Fruit fly (Drosophila melanogaster) whole organism, embryonic: ENCODE results near the gene CG14984.

ENCODE experiments used
- Antp ChIP-seq: fragments of 200-800 bp; sonication (Bioruptor generic); optimal IDR thresholded peaks from 3 replicates; lab custom pipeline; 2016; ENCODE audit warnings: missing biosample characterization, missing genetic modification characterization
- Atf6 ChIP-seq: fragments of 200-800 bp; sonication (Bioruptor generic); IDR thresholded peaks from 2 replicates; pipeline ENCODE4 v1.3.6; 2022; ENCODE audit warnings: missing biosample characterization, missing genetic modification characterization
- Blimp-1 ChIP-seq: fragments of 200-800 bp; sonication (Bioruptor generic); optimal IDR thresholded peaks from 3 replicates; lab custom pipeline; 2018; ENCODE audit warnings: missing biosample characterization, missing genetic modification characterization, mild to moderate bottlenecking, moderate library complexity, missing genetic modification reagents
- CG10274 ChIP-seq: fragments of 200-800 bp; sonication (Bioruptor generic); optimal IDR thresholded peaks from 3 replicates; lab custom pipeline; 2017; ENCODE audit warnings: missing biosample characterization, mild to moderate bottlenecking, missing genetic modification characterization
- CG11398 ChIP-seq: fragments of 200-800 bp; sonication (Bioruptor generic); optimal IDR thresholded peaks from 2 replicates; lab custom pipeline; 2016; ENCODE audit warnings: missing biosample characterization, missing genetic modification characterization
- CG18764 ChIP-seq: fragments of 200-800 bp; sonication (Bioruptor generic); optimal IDR thresholded peaks from 3 replicates; lab custom pipeline; 2016; ENCODE audit warnings: missing biosample characterization, missing genetic modification characterization
- CG31365 ChIP-seq: fragments of 200-800 bp; sonication (Bioruptor generic); optimal IDR thresholded peaks from 2 replicates; lab custom pipeline; 2018; ENCODE audit warnings: missing biosample characterization, mild to moderate bottlenecking, missing genetic modification characterization
- CG32532 ChIP-seq: fragments of 200-800 bp; sonication (Bioruptor generic); IDR thresholded peaks from 2 replicates; pipeline ENCODE4 v1.3.6; 2022; ENCODE audit warnings: missing biosample characterization, missing genetic modification characterization
- CG33557 ChIP-seq: fragments of 200-800 bp; sonication (Bioruptor generic); optimal IDR thresholded peaks from 2 replicates; lab custom pipeline; 2019; ENCODE audit warnings: missing biosample characterization, mild to moderate bottlenecking, missing genetic modification characterization, moderate library complexity
- CG3847 ChIP-seq: fragments of 200-800 bp; sonication (Bioruptor generic); IDR thresholded peaks from 2 replicates; pipeline ENCODE4 v1.3.6; 2022; ENCODE audit warnings: missing biosample characterization, missing genetic modification characterization
- CG9437 ChIP-seq: fragments of 200-800 bp; sonication (Bioruptor generic); optimal IDR thresholded peaks from 2 replicates; lab custom pipeline; 2018; ENCODE audit warnings: missing biosample characterization, mild to moderate bottlenecking, missing genetic modification characterization
- CG9817 ChIP-seq: fragments of 200-800 bp; sonication (Bioruptor generic); optimal IDR thresholded peaks from 2 replicates; lab custom pipeline; 2018; ENCODE audit warnings: missing biosample characterization, mild to moderate bottlenecking, missing genetic modification characterization, moderate library complexity
- D19B ChIP-seq: fragments of 200-800 bp; sonication (Bioruptor generic); optimal IDR thresholded peaks from 2 replicates; lab custom pipeline; 2017; ENCODE audit warnings: missing biosample characterization, mild to moderate bottlenecking, missing genetic modification characterization
- Dbx ChIP-seq: fragments of 200-800 bp; sonication (Bioruptor generic); IDR thresholded peaks from 3 replicates; pipeline ENCODE4 v1.3.6; 2022; ENCODE audit warnings: missing biosample characterization, missing genetic modification characterization
- Dip3 ChIP-seq: fragments of 200-800 bp; sonication (Bioruptor generic); optimal IDR thresholded peaks from 3 replicates; lab custom pipeline; 2016; ENCODE audit warnings: missing biosample characterization, missing genetic modification characterization
- Hmx ChIP-seq: fragments of 200-800 bp; sonication (Bioruptor generic); optimal IDR thresholded peaks from 2 replicates; lab custom pipeline; 2016; ENCODE audit warnings: missing biosample characterization, missing genetic modification characterization
- Hr51 ChIP-seq, 2 experiments: fragments of 200-800 bp; sonication (Bioruptor generic); optimal IDR thresholded peaks; 2 replicates in 1 of 2; 3 replicates in 1 of 2; lab custom pipeline; 2016 to 2018; ENCODE audit warnings: missing biosample characterization in 2 of 2, missing genetic modification characterization in 2 of 2, mild to moderate bottlenecking in 1 of 2, moderate library complexity in 1 of 2
- MBD-R2 ChIP-seq: fragments of 200-800 bp; sonication (Bioruptor generic); IDR thresholded peaks from 2 replicates; pipeline ENCODE4 v1.3.6; 2022; ENCODE audit warnings: missing biosample characterization, missing genetic modification characterization
- PHDP ChIP-seq: fragments of 200-800 bp; sonication (Bioruptor generic); optimal IDR thresholded peaks from 3 replicates; lab custom pipeline; 2018; ENCODE audit warnings: missing biosample characterization, mild to moderate bottlenecking, missing genetic modification characterization, moderate library complexity
- Poxn ChIP-seq: fragments of 200-800 bp; sonication (Bioruptor generic); IDR thresholded peaks from 2 replicates; pipeline ENCODE4 v1.3.6; 2022; ENCODE audit warnings: missing biosample characterization, missing genetic modification characterization
- Ptx1 ChIP-seq: fragments of 200-800 bp; sonication (Bioruptor generic); IDR thresholded peaks from 2 replicates; pipeline ENCODE4 v1.3.6; 2022; ENCODE audit warnings: missing biosample characterization, missing genetic modification characterization
- Rfx ChIP-seq: fragments of 200-800 bp; sonication (Bioruptor generic); IDR thresholded peaks from 2 replicates; pipeline ENCODE4 v1.3.6; 2022; ENCODE audit warnings: missing biosample characterization, missing genetic modification characterization
- Side ChIP-seq: fragments of 200-800 bp; sonication (Bioruptor generic); optimal IDR thresholded peaks from 2 replicates; lab custom pipeline; 2016; ENCODE audit warnings: missing biosample characterization, missing genetic modification characterization
- Six4 ChIP-seq: fragments of 200-800 bp; sonication (Bioruptor generic); optimal IDR thresholded peaks from 2 replicates; lab custom pipeline; 2016; ENCODE audit warnings: missing biosample characterization, missing genetic modification characterization
- Ssrp ChIP-seq: fragments of 200-800 bp; sonication (Bioruptor generic); optimal IDR thresholded peaks from 2 replicates; lab custom pipeline; 2018; ENCODE audit warnings: missing biosample characterization, mild to moderate bottlenecking, missing genetic modification characterization, moderate library complexity
- al ChIP-seq: fragments of 200-800 bp; sonication (Bioruptor generic); IDR thresholded peaks from 2 replicates; pipeline ENCODE4 v1.3.6; 2022; ENCODE audit warnings: missing biosample characterization, missing genetic modification characterization
- amos ChIP-seq: fragments of 200-800 bp; sonication (Bioruptor generic); IDR thresholded peaks from 2 replicates; pipeline ENCODE4 v1.3.6; 2022; ENCODE audit warnings: missing biosample characterization, missing genetic modification characterization; ENCODE audit not compliant: partially characterized antibody
- az2 ChIP-seq: fragments of 200-800 bp; sonication (Bioruptor generic); optimal IDR thresholded peaks from 3 replicates; lab custom pipeline; 2016; ENCODE audit warnings: missing biosample characterization, missing genetic modification characterization
- bsh ChIP-seq, 2 experiments: fragments of 200-800 bp; sonication (Bioruptor generic); optimal IDR thresholded peaks; 2 replicates each; lab custom pipeline; 2017 to 2018; ENCODE audit warnings: mild to moderate bottlenecking in 2 of 2, missing biosample characterization in 2 of 2, missing genetic modification characterization in 2 of 2, moderate library complexity in 1 of 2
- cato ChIP-seq: fragments of 200-800 bp; sonication (Bioruptor generic); optimal IDR thresholded peaks from 2 replicates; lab custom pipeline; 2016; ENCODE audit warnings: missing biosample characterization, missing genetic modification characterization, borderline replicate concordance
- caup ChIP-seq: fragments of 200-800 bp; sonication (Bioruptor generic); optimal IDR thresholded peaks from 3 replicates; lab custom pipeline; 2017; ENCODE audit warnings: missing biosample characterization, mild to moderate bottlenecking, missing genetic modification characterization, moderate library complexity; ENCODE audit not compliant: severe bottlenecking
- ci ChIP-seq: fragments of 200-800 bp; sonication (Bioruptor generic); IDR thresholded peaks from 3 replicates; pipeline ENCODE4 v1.3.6; 2022; ENCODE audit warnings: missing biosample characterization, missing genetic modification characterization
- crc ChIP-seq: fragments of 200-800 bp; sonication (Bioruptor generic); optimal IDR thresholded peaks from 2 replicates; lab custom pipeline; 2016; ENCODE audit warnings: missing biosample characterization, missing genetic modification characterization
- dysf ChIP-seq: fragments of 200-800 bp; sonication (Bioruptor generic); IDR thresholded peaks from 3 replicates; pipeline ENCODE4 v1.3.6; 2022; ENCODE audit warnings: missing biosample characterization, missing genetic modification characterization
- gem ChIP-seq: fragments of 200-800 bp; sonication (Bioruptor generic); optimal IDR thresholded peaks from 2 replicates; lab custom pipeline; 2019; ENCODE audit warnings: missing biosample characterization, mild to moderate bottlenecking, missing genetic modification characterization, moderate library complexity
- gfzf ChIP-seq: fragments of 200-800 bp; sonication (Bioruptor generic); optimal IDR thresholded peaks from 2 replicates; lab custom pipeline; 2016; ENCODE audit warnings: missing biosample characterization, mild to moderate bottlenecking, missing genetic modification characterization, moderate library complexity
- gsb ChIP-seq: fragments of 200-800 bp; sonication (Bioruptor generic); IDR thresholded peaks from 2 replicates; pipeline ENCODE4 v1.3.6; 2022; ENCODE audit warnings: missing biosample characterization, missing genetic modification characterization
- hkb ChIP-seq, 2 experiments: fragments of 200-800 bp in 1 of 2; fragments of >200 bp in 1 of 2; sonication (Bioruptor generic) in 1 of 2; IDR thresholded peaks in 1 of 2; optimal IDR thresholded peaks in 1 of 2; 2 replicates each; pipeline versions ENCODE4 v1.3.6 to Lab custom; 2017 to 2022; ENCODE audit warnings: missing biosample characterization in 1 of 2, missing genetic modification characterization in 1 of 2
- insv ChIP-seq, 2 experiments: fragments of 200-800 bp; sonication (Bioruptor generic); optimal IDR thresholded peaks; 3 replicates each; lab custom pipeline; 2016 to 2018; ENCODE audit warnings: missing biosample characterization in 2 of 2, missing genetic modification characterization in 2 of 2
- knrl ChIP-seq: fragments of 200-800 bp; sonication (Bioruptor generic); IDR thresholded peaks from 3 replicates; pipeline ENCODE4 v1.3.6; 2022; ENCODE audit warnings: missing biosample characterization, missing genetic modification characterization; ENCODE audit not compliant: partially characterized antibody
- lbe ChIP-seq: fragments of 200-800 bp; sonication (Bioruptor generic); optimal IDR thresholded peaks from 2 replicates; lab custom pipeline; 2016; ENCODE audit warnings: missing biosample characterization, mild to moderate bottlenecking, missing genetic modification characterization
- lola ChIP-seq, 3 experiments: fragments of >200 bp in 2 of 3; fragments of 200-800 bp in 1 of 3; sonication (Bioruptor generic) in 1 of 3; optimal IDR thresholded peaks; 2 replicates each; lab custom pipeline; 2017 to 2019; ENCODE audit warnings: missing biosample characterization in 3 of 3, missing genetic modification characterization in 3 of 3, mild to moderate bottlenecking in 1 of 3, moderate library complexity in 1 of 3
- pan ChIP-seq, 4 experiments: fragments of >200 bp in 3 of 4; fragments of 200-800 bp in 1 of 4; sonication (Bioruptor generic) in 1 of 4; optimal IDR thresholded peaks in 3 of 4; IDR thresholded peaks in 1 of 4; 2 replicates each; pipeline versions ENCODE4 v1.3.6 to Lab custom; 2017 to 2022; ENCODE audit warnings: missing biosample characterization in 2 of 4, missing genetic modification characterization in 2 of 4, mixed read lengths in 1 of 4
- pros ChIP-seq: fragments of 200-800 bp; sonication (Bioruptor generic); optimal IDR thresholded peaks from 3 replicates; lab custom pipeline; 2019; ENCODE audit warnings: missing biosample characterization, mild to moderate bottlenecking, missing genetic modification characterization, moderate library complexity
- repo ChIP-seq: fragments of 200-800 bp; sonication (Bioruptor generic); optimal IDR thresholded peaks from 2 replicates; lab custom pipeline; 2016; ENCODE audit warnings: missing biosample characterization, missing genetic modification characterization
- row ChIP-seq: fragments of 200-800 bp; sonication (Bioruptor generic); IDR thresholded peaks from 3 replicates; pipeline ENCODE4 v1.3.6; 2022; ENCODE audit warnings: missing biosample characterization, missing genetic modification characterization
- scrt ChIP-seq: fragments of 200-800 bp; sonication (Bioruptor generic); optimal IDR thresholded peaks from 2 replicates; lab custom pipeline; 2018; ENCODE audit warnings: missing biosample characterization, mild to moderate bottlenecking, missing genetic modification characterization, moderate library complexity
- sisA ChIP-seq: fragments of 200-800 bp; sonication (Bioruptor generic); IDR thresholded peaks from 2 replicates; pipeline ENCODE4 v1.3.6; 2022; ENCODE audit warnings: missing biosample characterization, missing genetic modification characterization
- sob ChIP-seq: fragments of 200-800 bp; sonication (Bioruptor generic); IDR thresholded peaks from 2 replicates; pipeline ENCODE4 v1.3.6; 2022; ENCODE audit warnings: missing biosample characterization, missing genetic modification characterization

Gene CG14984

dm6 chr3L:3952468-3952867 is at the start of gene CG14984 (continued):
- peak; percentile 12 for TF ChIP-seq Six4 (GFP tag; lab: Kevin White, UChicago)
- TF ChIP-seq crc (GFP tag; lab: Kevin White, UChicago), result no peak
- TF ChIP-seq Blimp-1, result peak; percentile 21
- no peak for TF ChIP-seq lola (GFP tag; optimal IDR thresholded peaks at IDR 0.05; lab: Kevin White, UChicago)
- peak; percentile 27 for TF ChIP-seq CG10274 (GFP tag; lab: Kevin White, UChicago)
- no peak for TF ChIP-seq amos (GFP tag; lab: Robert Waterston, UW)
- TF ChIP-seq az2, result no peak
- peak; percentile 10 for TF ChIP-seq Side (GFP tag; lab: Kevin White, UChicago)
- peak; percentile 50 for TF ChIP-seq D19B (GFP tag; lab: Kevin White, UChicago)
- TF ChIP-seq Rfx, result peak; percentile 82
- peak; percentile 43; the same call in 1 of the 2 replicates for TF ChIP-seq gsb (GFP tag; lab: Robert Waterston, UW)
- no peak for TF ChIP-seq CG33557 (GFP tag; lab: Kevin White, UChicago)
- TF ChIP-seq dysf (GFP tag; lab: Robert Waterston, UW), result peak; percentile 74; the same call in 2 of the 3 replicates
- no peak for TF ChIP-seq pan (optimal IDR thresholded peaks at IDR 0.05; lab: Kevin White, UChicago)
- TF ChIP-seq pan (GFP tag; optimal IDR thresholded peaks at IDR 0.05 in 1 of 2, IDR thresholded peaks at IDR 0.05 in 1 of 2), result peak in 1 of 2 experiments; percentile 20
- TF ChIP-seq gfzf, result no peak
- no peak for TF ChIP-seq Poxn (GFP tag; lab: Robert Waterston, UW)
- no peak for TF ChIP-seq bsh (GFP tag; optimal IDR thresholded peaks at IDR 0.05; lab: Kevin White, UChicago)
- peak; percentile 26 for TF ChIP-seq Dip3 (GFP tag; lab: Kevin White, UChicago)
- TF ChIP-seq al (GFP tag; lab: Robert Waterston, UW), result peak; percentile 82
- TF ChIP-seq MBD-R2 (GFP tag; lab: Robert Waterston, UW), result no peak
- TF ChIP-seq CG18764 (GFP tag; lab: Kevin White, UChicago), result peak; percentile 14
- no peak for TF ChIP-seq CG11398
- TF ChIP-seq ci (GFP tag; lab: Robert Waterston, UW), result 0 out of 3 replicates have a peak, but pooled peaks have one; percentile 35
- peak; percentile 31 for TF ChIP-seq PHDP (tag; lab: Kevin White, UChicago)
- TF ChIP-seq Ptx1 (GFP tag; lab: Robert Waterston, UW), result peak; percentile 42; the same call in 1 of the 2 replicates
- TF ChIP-seq row (GFP tag; lab: Robert Waterston, UW), result peak; percentile 58
- peak; percentile 1 for TF ChIP-seq repo (GFP tag; lab: Kevin White, UChicago)
- TF ChIP-seq CG9817 (tag; lab: Kevin White, UChicago), result peak; percentile 19
- TF ChIP-seq pros (GFP tag; lab: Kevin White, UChicago), result no peak
- peak; percentile 60 for TF ChIP-seq Atf6 (GFP tag; lab: Robert Waterston, UW)
- TF ChIP-seq caup (GFP tag; lab: Kevin White, UChicago), result peak; percentile 57
- TF ChIP-seq Hr51 (GFP tag; optimal IDR thresholded peaks at IDR 0.05; lab: Kevin White, UChicago), result peak in 1 of 2 experiments; percentile 11
- TF ChIP-seq scrt (GFP tag; lab: Kevin White, UChicago), result peak; percentile 80
- TF ChIP-seq sisA (GFP tag; lab: Robert Waterston, UW), result no peak
- no peak for TF ChIP-seq CG9437 (GFP tag; lab: Kevin White, UChicago)
- no peak for TF ChIP-seq Hmx (GFP tag; lab: Kevin White, UChicago)
- peak; percentile 72 for TF ChIP-seq sob (GFP tag; lab: Robert Waterston, UW)
- TF ChIP-seq hkb (optimal IDR thresholded peaks at IDR 0.05; lab: Kevin White, UChicago), result no peak
- TF ChIP-seq hkb (GFP tag; IDR thresholded peaks at IDR 0.05; lab: Robert Waterston, UW), result peak; percentile 30; the same call in 1 of the 2 replicates
- TF ChIP-seq Dbx, result peak; percentile 79
- TF ChIP-seq CG31365 (tag; lab: Kevin White, UChicago), result no peak
- TF ChIP-seq gem (tag; lab: Kevin White, UChicago), result peak; percentile 38
- peak; percentile 76 for TF ChIP-seq CG32532 (GFP tag; lab: Robert Waterston, UW)
- TF ChIP-seq CG3847 (GFP tag; lab: Robert Waterston, UW), result peak; percentile 45; the same call in 1 of the 2 replicates
- TF ChIP-seq lbe, result peak; percentile 67
- no peak for TF ChIP-seq Ssrp
- TF ChIP-seq knrl (GFP tag; lab: Robert Waterston, UW), result no peak
- no peak for TF ChIP-seq cato
- TF ChIP-seq Antp (GFP tag; lab: Kevin White, UChicago), result peak; percentile 0
- no peak for TF ChIP-seq insv (GFP tag; optimal IDR thresholded peaks at IDR 0.05; lab: Kevin White, UChicago)
